Worm (Caenorhabditis elegans) whole organism, L2 larva: Measurements from ENCODE around the gene prp-3.

Experiments
- C34F6.9 ChIP-seq: fragments of 150-350 bp; optimal IDR thresholded peaks from 2 replicates; lab custom pipeline; 2014; ENCODE audit warnings: missing biosample characterization, missing genetic modification characterization
- F13H6.1 ChIP-seq: sonication (generic microtip); optimal IDR thresholded peaks from 2 replicates; lab custom pipeline; 2016; ENCODE audit warnings: missing genetic modification characterization, missing compliant biosample characterization
- R02D3.7 ChIP-seq: fragments of 150-350 bp; optimal IDR thresholded peaks from 2 replicates; lab custom pipeline; 2014; ENCODE audit warnings: missing biosample characterization, missing genetic modification characterization
- Y55F3AM.14 ChIP-seq: fragments of 200-800 bp; sonication (Bioruptor generic); optimal IDR thresholded peaks from 2 replicates; lab custom pipeline; 2018; ENCODE audit warnings: mild to moderate bottlenecking, missing genetic modification characterization, missing compliant biosample characterization
- ZK546.5 ChIP-seq: sonication (generic microtip); optimal IDR thresholded peaks from 2 replicates; lab custom pipeline; 2017; ENCODE audit warnings: missing biosample characterization, missing genetic modification characterization
- alr-1 ChIP-seq: fragments of 150-350 bp; optimal IDR thresholded peaks from 2 replicates; lab custom pipeline; 2014; ENCODE audit warnings: missing biosample characterization, missing genetic modification characterization
- aly-2 ChIP-seq: fragments of 150-350 bp; optimal IDR thresholded peaks from 2 replicates; lab custom pipeline; 2014; ENCODE audit warnings: missing biosample characterization, missing genetic modification characterization
- ama-1 ChIP-seq: fragments of 150-350 bp; optimal IDR thresholded peaks from 2 replicates; lab custom pipeline; 2018; ENCODE audit warnings: inconsistent platforms
- blmp-1 ChIP-seq: sonication (generic microtip); optimal IDR thresholded peaks from 2 replicates; lab custom pipeline; 2017; ENCODE audit warnings: missing genetic modification characterization, mild to moderate bottlenecking, missing compliant biosample characterization, antibody characterized with exemption, moderate library complexity; ENCODE audit not compliant: insufficient read depth
- ceh-16 ChIP-seq: fragments of 150-350 bp; optimal IDR thresholded peaks from 2 replicates; lab custom pipeline; 2014; ENCODE audit warnings: missing biosample characterization, missing genetic modification characterization
- ceh-82 ChIP-seq: fragments of 150-350 bp; optimal IDR thresholded peaks from 2 replicates; lab custom pipeline; 2014; ENCODE audit warnings: missing biosample characterization, missing genetic modification characterization
- crh-2 ChIP-seq: sonication (generic microtip); optimal IDR thresholded peaks from 2 replicates; lab custom pipeline; 2017; ENCODE audit warnings: missing biosample characterization, missing genetic modification characterization
- dmd-4 ChIP-seq: sonication (generic microtip); optimal IDR thresholded peaks from 2 replicates; lab custom pipeline; 2017; ENCODE audit warnings: missing biosample characterization, missing genetic modification characterization
- egl-27 ChIP-seq: sonication (generic microtip); optimal IDR thresholded peaks from 3 replicates; lab custom pipeline; 2017; ENCODE audit warnings: missing biosample characterization, missing genetic modification reagents, missing genetic modification characterization
- elt-1 ChIP-seq: fragments of 150-350 bp; optimal IDR thresholded peaks from 2 replicates; lab custom pipeline; 2014; ENCODE audit warnings: missing biosample characterization, missing genetic modification characterization
- elt-3 ChIP-seq: sonication (generic microtip); optimal IDR thresholded peaks from 2 replicates; lab custom pipeline; 2017; ENCODE audit warnings: missing biosample characterization, missing genetic modification characterization
- fos-1 ChIP-seq: fragments of 150-350 bp; optimal IDR thresholded peaks from 2 replicates; lab custom pipeline; 2014; ENCODE audit warnings: missing biosample characterization, missing genetic modification characterization
- gmeb-1 ChIP-seq: fragments of 150-350 bp; optimal IDR thresholded peaks from 2 replicates; lab custom pipeline; 2014; ENCODE audit warnings: missing biosample characterization, missing genetic modification characterization
- lin-11 ChIP-seq: fragments of 150-350 bp; sonication (generic microtip); optimal IDR thresholded peaks from 2 replicates; lab custom pipeline; 2014; ENCODE audit warnings: missing biosample characterization, missing genetic modification characterization, inconsistent platforms, mixed read lengths
- lin-13 ChIP-seq: fragments of 150-350 bp; optimal IDR thresholded peaks from 2 replicates; lab custom pipeline; 2014; ENCODE audit warnings: missing biosample characterization, missing genetic modification reagents, missing genetic modification characterization
- lin-39 ChIP-seq: fragments of 150-350 bp; optimal IDR thresholded peaks from 2 replicates; lab custom pipeline; 2014; ENCODE audit warnings: missing biosample characterization, missing genetic modification reagents, missing genetic modification characterization
- lsy-2 ChIP-seq, 2 experiments: fragments of 150-350 bp in 1 of 2; sonication (generic microtip) in 1 of 2; optimal IDR thresholded peaks; 2 replicates each; lab custom pipeline; 2014 to 2017; ENCODE audit warnings: missing biosample characterization in 2 of 2, missing genetic modification characterization in 2 of 2
- mab-5 ChIP-seq: fragments of 150-350 bp; optimal IDR thresholded peaks from 2 replicates; lab custom pipeline; 2014; ENCODE audit warnings: missing biosample characterization, missing genetic modification characterization
- mbf-1 ChIP-seq: sonication (generic microtip); optimal IDR thresholded peaks from 2 replicates; lab custom pipeline; 2017; ENCODE audit warnings: missing biosample characterization, missing genetic modification characterization
- mdl-1 ChIP-seq, 2 experiments: fragments of 150-350 bp in 1 of 2; sonication (generic microtip) in 1 of 2; optimal IDR thresholded peaks; 2 replicates each; lab custom pipeline; 2017; ENCODE audit warnings: missing biosample characterization in 2 of 2, missing genetic modification characterization in 2 of 2
- nhr-10 ChIP-seq: sonication (generic microtip); optimal IDR thresholded peaks from 2 replicates; lab custom pipeline; 2017; ENCODE audit warnings: missing biosample characterization, missing genetic modification characterization
- nhr-11 ChIP-seq: fragments of 150-350 bp; optimal IDR thresholded peaks from 2 replicates; lab custom pipeline; 2014; ENCODE audit warnings: missing biosample characterization, missing genetic modification characterization
- nhr-12 ChIP-seq: fragments of 150-350 bp; optimal IDR thresholded peaks from 2 replicates; lab custom pipeline; 2014; ENCODE audit warnings: missing biosample characterization, missing genetic modification characterization
- nhr-129 ChIP-seq: fragments of 150-350 bp; optimal IDR thresholded peaks from 2 replicates; lab custom pipeline; 2014; ENCODE audit warnings: missing biosample characterization, missing genetic modification characterization
- nhr-21 ChIP-seq: fragments of 150-350 bp; optimal IDR thresholded peaks from 2 replicates; lab custom pipeline; 2014; ENCODE audit warnings: missing biosample characterization, missing genetic modification characterization
- nhr-23 ChIP-seq: fragments of 150-350 bp; optimal IDR thresholded peaks from 2 replicates; lab custom pipeline; 2014; ENCODE audit warnings: missing biosample characterization, missing genetic modification reagents, missing genetic modification characterization
- nhr-237 ChIP-seq: fragments of 150-350 bp; optimal IDR thresholded peaks from 2 replicates; lab custom pipeline; 2014; ENCODE audit warnings: missing biosample characterization, missing genetic modification characterization
- nhr-25 ChIP-seq: fragments of 150-350 bp; sonication (generic microtip); optimal IDR thresholded peaks from 3 replicates; lab custom pipeline; 2014; ENCODE audit warnings: missing biosample characterization, missing genetic modification characterization
- nhr-6 ChIP-seq: fragments of 150-350 bp; optimal IDR thresholded peaks from 2 replicates; lab custom pipeline; 2014; ENCODE audit warnings: missing biosample characterization, missing genetic modification characterization
- nhr-77 ChIP-seq: fragments of 150-350 bp; optimal IDR thresholded peaks from 2 replicates; lab custom pipeline; 2014; ENCODE audit warnings: missing biosample characterization, missing genetic modification characterization
- peb-1 ChIP-seq: fragments of 150-350 bp; optimal IDR thresholded peaks from 2 replicates; lab custom pipeline; 2014; ENCODE audit warnings: missing biosample characterization, missing genetic modification characterization
- sem-4 ChIP-seq: fragments of 150-350 bp; optimal IDR thresholded peaks from 2 replicates; lab custom pipeline; 2014; ENCODE audit warnings: missing biosample characterization, missing genetic modification reagents, missing genetic modification characterization
- skn-1 ChIP-seq: sonication (generic microtip); optimal IDR thresholded peaks from 2 replicates; lab custom pipeline; 2017; ENCODE audit warnings: missing biosample characterization, missing genetic modification characterization
- sma-3 ChIP-seq: sonication (generic microtip); optimal IDR thresholded peaks from 2 replicates; lab custom pipeline; 2016; ENCODE audit warnings: missing genetic modification reagents, missing genetic modification characterization, missing compliant biosample characterization
- sma-9 ChIP-seq, 2 experiments: fragments of 150-350 bp in 1 of 2; sonication (generic microtip) in 1 of 2; optimal IDR thresholded peaks; 2 replicates each; lab custom pipeline; 2014 to 2016; ENCODE audit warnings: missing genetic modification characterization in 2 of 2, mild to moderate bottlenecking in 1 of 2, missing biosample characterization in 1 of 2, missing compliant biosample characterization in 1 of 2, missing genetic modification reagents in 1 of 2, moderate library complexity in 1 of 2
- snpc-4 ChIP-seq: fragments of 150-350 bp; optimal IDR thresholded peaks from 2 replicates; lab custom pipeline; 2014; ENCODE audit warnings: missing biosample characterization, missing genetic modification characterization
- unc-39 ChIP-seq: fragments of 150-350 bp; optimal IDR thresholded peaks from 2 replicates; lab custom pipeline; 2014; ENCODE audit warnings: missing biosample characterization, missing genetic modification characterization
- unc-55 ChIP-seq: fragments of 150-350 bp; sonication (generic microtip); optimal IDR thresholded peaks from 3 replicates; lab custom pipeline; 2014; ENCODE audit warnings: missing biosample characterization, missing genetic modification reagents, missing genetic modification characterization
- unc-62 ChIP-seq: fragments of 150-350 bp; optimal IDR thresholded peaks from 2 replicates; lab custom pipeline; 2014; ENCODE audit warnings: missing biosample characterization, missing genetic modification reagents, missing genetic modification characterization
- zag-1 ChIP-seq: fragments of 150-350 bp; optimal IDR thresholded peaks from 2 replicates; lab custom pipeline; 2014; ENCODE audit warnings: missing biosample characterization, missing genetic modification characterization
- ztf-1 ChIP-seq: fragments of 200-800 bp; sonication (Bioruptor generic); conservative IDR thresholded peaks from 2 replicates; pipeline ENCODE4 v1.3.6; 2022; ENCODE audit warnings: missing genetic modification characterization, missing compliant biosample characterization
- ztf-11 ChIP-seq: sonication (generic microtip); optimal IDR thresholded peaks from 2 replicates; lab custom pipeline; 2017; ENCODE audit warnings: missing biosample characterization, missing genetic modification characterization
- ztf-4 ChIP-seq: fragments of 150-350 bp; optimal IDR thresholded peaks from 2 replicates; lab custom pipeline; 2014; ENCODE audit warnings: missing biosample characterization, missing genetic modification characterization

prp-3 gene

DNA sequence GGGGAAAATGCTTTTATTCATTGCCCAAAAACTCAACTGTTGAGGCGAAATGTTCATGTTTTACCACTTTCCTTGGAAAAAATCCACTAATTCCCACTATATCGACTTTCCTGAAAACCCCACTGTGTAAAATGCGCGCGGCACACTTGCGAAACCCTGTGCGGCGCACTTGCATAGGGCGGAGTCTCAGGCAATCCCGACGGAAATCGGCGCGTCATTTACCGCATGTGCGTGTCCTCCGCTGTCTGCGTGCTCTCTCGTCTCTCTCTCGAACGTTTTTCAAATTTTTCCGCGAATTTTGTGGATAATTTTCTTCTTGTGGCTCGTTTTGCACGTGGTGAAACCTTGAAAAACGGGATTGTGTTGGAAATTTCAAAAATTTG lies 33.4 kb upstream of the prp-3 start, which contains the start of gene atx-2:
TSS of gene atx-2 (plus strand) at position 226 of the 383 bp plus-strand sequence.
- peak; percentile 68 to 81 for TF ChIP-seq lsy-2 (tag; optimal IDR thresholded peaks at IDR 0.05; lab: Kevin White, UChicago)
- TF ChIP-seq mbf-1 (tag; lab: Kevin White, UChicago), result no peak
- TF ChIP-seq nhr-77 (tag; lab: Kevin White, UChicago), result no peak
- TF ChIP-seq alr-1 (tag; lab: Kevin White, UChicago), result no peak
- TF ChIP-seq ztf-11 (tag; lab: Kevin White, UChicago), result peak; percentile 35
- no peak for TF ChIP-seq ztf-1 (GFP tag; lab: Robert Waterston, UW)
- peak; percentile 86 for TF ChIP-seq Y55F3AM.14
- TF ChIP-seq mab-5 (tag; lab: Kevin White, UChicago), result peak; percentile 86
- TF ChIP-seq ceh-82 (tag; lab: Kevin White, UChicago), result no peak
- TF ChIP-seq lin-39 (tag; lab: Kevin White, UChicago), result no peak
- TF ChIP-seq nhr-21, result peak; percentile 48
- peak; percentile 69 for TF ChIP-seq lin-11 (tag; lab: Kevin White, UChicago)
- TF ChIP-seq nhr-129 (tag; lab: Kevin White, UChicago), result peak; percentile 81
- no peak for TF ChIP-seq elt-1 (tag; lab: Kevin White, UChicago)
- peak; percentile 43 for TF ChIP-seq ztf-4
- TF ChIP-seq nhr-6, result no peak
- TF ChIP-seq aly-2, result no peak
- no peak for TF ChIP-seq unc-39
- no peak for TF ChIP-seq dmd-4 (tag; lab: Kevin White, UChicago)
- TF ChIP-seq crh-2 (tag; lab: Kevin White, UChicago), result peak; percentile 77
- TF ChIP-seq ZK546.5 (tag; lab: Kevin White, UChicago), result no peak
- TF ChIP-seq nhr-23 (tag; lab: Kevin White, UChicago), result no peak
- TF ChIP-seq sem-4, result peak; percentile 73
- TF ChIP-seq egl-27 (tag; lab: Kevin White, UChicago), result peak; percentile 38
- TF ChIP-seq gmeb-1 (tag; lab: Kevin White, UChicago), result peak; percentile 81
- peak; percentile 31 for TF ChIP-seq nhr-10 (tag; lab: Kevin White, UChicago)
- peak; percentile 22 for TF ChIP-seq skn-1
- TF ChIP-seq sma-9 (GFP tag; optimal IDR thresholded peaks at IDR 0.05; lab: Kevin White, UChicago), result peak; percentile 79
- no peak for TF ChIP-seq sma-9 (tag; optimal IDR thresholded peaks at IDR 0.05; lab: Kevin White, UChicago)
- TF ChIP-seq peb-1, result no peak
- peak; percentile 82 for TF ChIP-seq lin-13 (GFP tag; lab: Kevin White, UChicago)
- peak; percentile 91 for TF ChIP-seq unc-55 (GFP tag; lab: Kevin White, UChicago)
- TF ChIP-seq elt-3, result no peak
- no peak for TF ChIP-seq unc-62
- peak; percentile 57 for TF ChIP-seq zag-1 (tag; lab: Kevin White, UChicago)
- TF ChIP-seq fos-1 (tag; lab: Kevin White, UChicago), result peak; percentile 47
- TF ChIP-seq F13H6.1 (tag; lab: Kevin White, UChicago), result peak; percentile 91
- TF ChIP-seq C34F6.9 (tag; lab: Kevin White, UChicago), result peak; percentile 74
- TF ChIP-seq sma-3, result peak; percentile 78
- no peak for TF ChIP-seq ama-1
- TF ChIP-seq snpc-4, result peak; percentile 27
- no peak for TF ChIP-seq nhr-237 (tag; lab: Kevin White, UChicago)
- TF ChIP-seq ceh-16 (tag; lab: Kevin White, UChicago), result peak; percentile 16
- TF ChIP-seq mdl-1 (tag; optimal IDR thresholded peaks at IDR 0.05; lab: Kevin White, UChicago), result peak; percentile 60 to 79
- TF ChIP-seq nhr-12, result no peak
- TF ChIP-seq nhr-11, result peak; percentile 1
- no peak for TF ChIP-seq blmp-1 (tag; lab: Kevin White, UChicago)
- TF ChIP-seq nhr-25 (tag; lab: Kevin White, UChicago), result peak; percentile 74
- TF ChIP-seq R02D3.7, result peak; percentile 23
